Fruit fly (Drosophila melanogaster) whole organism, pupa: ENCODE results near the gene CG43935.

Experiments
- CG12605 ChIP-seq: fragments of 200-800 bp; sonication (Bioruptor generic); IDR thresholded peaks from 2 replicates; pipeline ENCODE4 v1.3.6; 2022; ENCODE audit warnings: missing biosample characterization, missing genetic modification characterization
- CG14655 ChIP-seq: fragments of 200-800 bp; sonication (Bioruptor generic); optimal IDR thresholded peaks from 3 replicates; lab custom pipeline; 2017; ENCODE audit warnings: mild to moderate bottlenecking, missing biosample characterization, missing genetic modification reagents, missing genetic modification characterization
- CG15710 ChIP-seq: fragments of 200-800 bp; sonication (Bioruptor generic); optimal IDR thresholded peaks from 2 replicates; lab custom pipeline; 2018; ENCODE audit warnings: missing biosample characterization, mild to moderate bottlenecking, missing genetic modification characterization, moderate library complexity
- CG34367 ChIP-seq: fragments of 200-800 bp; sonication (Bioruptor generic); optimal IDR thresholded peaks from 2 replicates; lab custom pipeline; 2018; ENCODE audit warnings: missing biosample characterization, mild to moderate bottlenecking, missing genetic modification characterization
- CG8301 ChIP-seq: fragments of 200-800 bp; sonication (Bioruptor generic); optimal IDR thresholded peaks from 2 replicates; lab custom pipeline; 2018; ENCODE audit warnings: missing biosample characterization, mild to moderate bottlenecking, missing genetic modification characterization
- CG9948 ChIP-seq: fragments of 200-800 bp; sonication (Bioruptor generic); optimal IDR thresholded peaks from 2 replicates; lab custom pipeline; 2018; ENCODE audit warnings: missing biosample characterization, mild to moderate bottlenecking, missing genetic modification characterization, moderate library complexity
- Ets98B ChIP-seq: fragments of 200-800 bp; sonication (Bioruptor generic); IDR thresholded peaks from 2 replicates; pipeline ENCODE4 v1.3.6; 2022; ENCODE audit warnings: missing biosample characterization, missing genetic modification characterization
- Pif1A ChIP-seq: fragments of 200-800 bp; sonication (Bioruptor generic); optimal IDR thresholded peaks from 3 replicates; lab custom pipeline; 2016; ENCODE audit warnings: missing biosample characterization, missing genetic modification characterization
- Pif1B ChIP-seq: fragments of 200-800 bp; sonication (Bioruptor generic); optimal IDR thresholded peaks from 3 replicates; lab custom pipeline; 2016; ENCODE audit warnings: missing biosample characterization, missing genetic modification characterization
- Snoo ChIP-seq: fragments of 200-800 bp; sonication (Bioruptor generic); optimal IDR thresholded peaks from 3 replicates; lab custom pipeline; 2017; ENCODE audit warnings: missing biosample characterization, mild to moderate bottlenecking, missing genetic modification characterization, inconsistent platforms
- fd96Ca ChIP-seq: fragments of 200-800 bp; sonication (Bioruptor generic); IDR thresholded peaks from 3 replicates; pipeline ENCODE4 v1.3.6; 2022; ENCODE audit warnings: missing biosample characterization, missing genetic modification characterization
- gl ChIP-seq: fragments of 200-800 bp; sonication (Bioruptor generic); optimal IDR thresholded peaks from 2 replicates; lab custom pipeline; 2018; ENCODE audit warnings: missing biosample characterization, mild to moderate bottlenecking, missing genetic modification characterization
- rn ChIP-seq: fragments of 200-800 bp; sonication (Bioruptor generic); IDR thresholded peaks from 2 replicates; pipeline ENCODE4 v1.3.6; 2022; ENCODE audit warnings: missing biosample characterization, missing genetic modification characterization

DNA sequence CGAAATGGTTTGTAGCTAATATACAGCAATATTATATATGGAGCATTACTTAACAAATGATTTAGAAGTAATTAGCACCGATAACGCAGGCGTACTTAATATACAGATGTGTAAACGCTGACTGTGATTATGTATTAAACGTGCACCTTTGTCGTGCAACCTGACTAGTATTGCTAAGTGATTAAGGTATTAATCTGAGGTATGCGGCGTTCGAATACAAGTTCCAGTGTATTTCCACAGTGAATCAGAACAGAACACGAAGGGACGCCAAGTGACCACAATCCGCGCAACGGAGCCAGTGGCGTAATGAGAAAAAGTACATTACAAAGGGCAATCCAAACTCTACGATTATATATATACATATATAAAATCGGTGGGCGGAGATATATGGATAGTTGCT, 1.1 kb upstream of the CG43935 start, which contains the start of gene Nep5:
- TF ChIP-seq fd96Ca (no peak), CG9948 (tag; lab: Kevin White, UChicago) (no peak), Snoo (tag; lab: Kevin White, UChicago) (no peak), rn (GFP tag; lab: Robert Waterston, UW) (no peak), gl (tag; lab: Kevin White, UChicago) (no peak), Pif1B (GFP tag; lab: Kevin White, UChicago) (no peak), CG34367 (tag; lab: Kevin White, UChicago) (no peak), CG8301 (no peak), CG12605 (GFP tag; lab: Robert Waterston, UW) (no peak), Pif1A (GFP tag; lab: Kevin White, UChicago) (no peak), CG15710 (no peak), CG14655 (no peak), Ets98B (GFP tag; lab: Robert Waterston, UW) (no peak)
